Worm (Caenorhabditis elegans): Measurements from ENCODE around the gene C04F5.9.

- no peak for TF ChIP-seq ceh-22 (tag; optimal IDR thresholded peaks at IDR 0.05)
- TF ChIP-seq ceh-34 (tag; optimal IDR thresholded peaks at IDR 0.05): no peak
- no peak for TF ChIP-seq ama-1 (optimal IDR thresholded peaks at IDR 0.05)
- no peak for TF ChIP-seq sox-2 (GFP tag; IDR thresholded peaks at IDR 0.05)
- no peak for TF ChIP-seq ceh-6 (GFP tag; optimal IDR thresholded peaks at IDR 0.05)
- TF ChIP-seq hlh-30 (tag; optimal IDR thresholded peaks at IDR 0.05; ENCODE audit: insufficient read depth): no peak
- TF ChIP-seq nhr-11 (tag; optimal IDR thresholded peaks at IDR 0.05): no peak
- TF ChIP-seq syd-9 (tag; optimal IDR thresholded peaks at IDR 0.05): no peak
- no peak for TF ChIP-seq gmeb-2 (tag; optimal IDR thresholded peaks at IDR 0.05)
- TF ChIP-seq hlh-13 (GFP tag; optimal IDR thresholded peaks at IDR 0.05): no peak
- TF ChIP-seq lim-6 (tag; optimal IDR thresholded peaks at IDR 0.05): no peak
These were observed 24.8 kb upstream of the C04F5.9 start, which contains the start of gene srh-129 for ce11 chrV:5143785-5144184.
